Fruit fly (Drosophila melanogaster) whole organism, embryonic: ENCODE measurements around the gene sxe2.

Experiments
- Abd-B ChIP-seq: fragments of 200-800 bp; sonication (Bioruptor generic); optimal IDR thresholded peaks from 2 replicates; lab custom pipeline; 2018; ENCODE audit warnings: missing biosample characterization, mild to moderate bottlenecking, missing genetic modification characterization, moderate library complexity
- Aef1 ChIP-seq: fragments of 200-800 bp; sonication (Bioruptor generic); IDR thresholded peaks from 3 replicates; pipeline ENCODE4 v1.3.6; 2022; ENCODE audit warnings: missing biosample characterization, missing genetic modification characterization
- Atf3 ChIP-seq: fragments of 200-800 bp; sonication (Bioruptor generic); optimal IDR thresholded peaks from 3 replicates; lab custom pipeline; 2016; ENCODE audit warnings: missing biosample characterization, missing genetic modification characterization
- Bdp1 ChIP-seq: fragments of 200-800 bp; sonication (Bioruptor generic); optimal IDR thresholded peaks from 3 replicates; lab custom pipeline; 2016; ENCODE audit warnings: missing biosample characterization, missing genetic modification characterization
- CG10147 ChIP-seq: fragments of 200-800 bp; sonication (Bioruptor generic); optimal IDR thresholded peaks from 2 replicates; lab custom pipeline; 2019; ENCODE audit warnings: missing biosample characterization, mild to moderate bottlenecking, missing genetic modification characterization, moderate library complexity
- CG10366 ChIP-seq: fragments of 200-800 bp; sonication (Bioruptor generic); IDR thresholded peaks from 2 replicates; pipeline ENCODE4 v1.3.6; 2022; ENCODE audit warnings: missing biosample characterization, missing genetic modification characterization
- CG11093 ChIP-seq: fragments of 200-800 bp; sonication (Bioruptor generic); IDR thresholded peaks from 3 replicates; pipeline ENCODE4 v1.3.6; 2022; ENCODE audit warnings: missing biosample characterization, missing genetic modification characterization
- CG12071 ChIP-seq: fragments of 200-800 bp; sonication (Bioruptor generic); optimal IDR thresholded peaks from 3 replicates; lab custom pipeline; 2018; ENCODE audit warnings: missing biosample characterization, mild to moderate bottlenecking, missing genetic modification characterization
- CG13424 ChIP-seq: fragments of 200-800 bp; sonication (Bioruptor generic); optimal IDR thresholded peaks from 2 replicates; lab custom pipeline; 2019; ENCODE audit warnings: missing biosample characterization, mild to moderate bottlenecking, missing genetic modification characterization, moderate library complexity
- CG13624 ChIP-seq: fragments of 200-800 bp; sonication (Bioruptor generic); optimal IDR thresholded peaks from 2 replicates; lab custom pipeline; 2016; ENCODE audit warnings: missing biosample characterization, missing genetic modification characterization
- CG14441 ChIP-seq: fragments of 200-800 bp; sonication (Bioruptor generic); IDR thresholded peaks from 2 replicates; pipeline ENCODE4 v1.3.6; 2022; ENCODE audit warnings: missing biosample characterization, missing genetic modification characterization
- CG15514 ChIP-seq: fragments of 200-800 bp; sonication (Bioruptor generic); optimal IDR thresholded peaks from 3 replicates; lab custom pipeline; 2017; ENCODE audit warnings: missing biosample characterization, missing genetic modification characterization, mild to moderate bottlenecking, moderate library complexity, missing genetic modification reagents
- CG2202 ChIP-seq: fragments of 200-800 bp; sonication (Bioruptor generic); optimal IDR thresholded peaks from 2 replicates; lab custom pipeline; 2018; ENCODE audit warnings: missing biosample characterization, mild to moderate bottlenecking, missing genetic modification characterization
- CG31224 ChIP-seq: fragments of 200-800 bp; sonication (Bioruptor generic); IDR thresholded peaks from 2 replicates; pipeline ENCODE4 v1.3.6; 2022; ENCODE audit warnings: missing biosample characterization, missing genetic modification characterization
- CG31441 ChIP-seq: fragments of 200-800 bp; sonication (Bioruptor generic); IDR thresholded peaks from 2 replicates; pipeline ENCODE4 v1.3.6; 2022; ENCODE audit warnings: missing biosample characterization, missing genetic modification characterization
- CG32767 ChIP-seq: fragments of 200-800 bp; sonication (Bioruptor generic); IDR thresholded peaks from 2 replicates; pipeline ENCODE4 v1.3.6; 2022; ENCODE audit warnings: missing biosample characterization, missing genetic modification characterization
- CG33213 ChIP-seq: fragments of 200-800 bp; sonication (Bioruptor generic); optimal IDR thresholded peaks from 3 replicates; lab custom pipeline; 2016; ENCODE audit warnings: missing biosample characterization, missing genetic modification characterization
- CG3847 ChIP-seq: fragments of 200-800 bp; sonication (Bioruptor generic); IDR thresholded peaks from 2 replicates; pipeline ENCODE4 v1.3.6; 2022; ENCODE audit warnings: missing biosample characterization, missing genetic modification characterization
- CG42726 ChIP-seq: fragments of 200-800 bp; sonication (Bioruptor generic); IDR thresholded peaks from 2 replicates; pipeline ENCODE4 v1.3.6; 2022; ENCODE audit warnings: missing biosample characterization, missing genetic modification characterization; ENCODE audit not compliant: partially characterized antibody
- CG4282 ChIP-seq: fragments of 200-800 bp; sonication (Bioruptor generic); optimal IDR thresholded peaks from 2 replicates; lab custom pipeline; 2016; ENCODE audit warnings: missing biosample characterization, missing genetic modification characterization
- CG4820 ChIP-seq: fragments of 200-800 bp; sonication (Bioruptor generic); optimal IDR thresholded peaks from 3 replicates; lab custom pipeline; 2016; ENCODE audit warnings: missing biosample characterization, missing genetic modification characterization
- CG7839 ChIP-seq: fragments of 200-800 bp; sonication (Bioruptor generic); optimal IDR thresholded peaks from 3 replicates; lab custom pipeline; 2018; ENCODE audit warnings: missing biosample characterization, mild to moderate bottlenecking, missing genetic modification characterization, moderate library complexity
- CG8944 ChIP-seq: fragments of 200-800 bp; sonication (Bioruptor generic); optimal IDR thresholded peaks from 3 replicates; lab custom pipeline; 2016; ENCODE audit warnings: missing biosample characterization, missing genetic modification characterization
- CTCF ChIP-seq: fragments of 200-800 bp; sonication (Bioruptor generic); optimal IDR thresholded peaks from 2 replicates; lab custom pipeline; 2017; ENCODE audit warnings: missing biosample characterization, mild to moderate bottlenecking, missing genetic modification characterization, moderate library complexity
- CoRest ChIP-seq: fragments of 200-800 bp; sonication (Bioruptor generic); optimal IDR thresholded peaks from 3 replicates; lab custom pipeline; 2018; ENCODE audit warnings: missing biosample characterization, mild to moderate bottlenecking, missing genetic modification characterization, moderate library complexity
- D ChIP-seq, 2 experiments: fragments of 200-800 bp in 1 of 2; fragments of >200 bp in 1 of 2; sonication (Bioruptor generic) in 1 of 2; optimal IDR thresholded peaks; 2 replicates in 1 of 2; 3 replicates in 1 of 2; lab custom pipeline; 2017; ENCODE audit warnings: mild to moderate bottlenecking in 1 of 2, missing biosample characterization in 1 of 2, missing genetic modification characterization in 1 of 2, missing genetic modification reagents in 1 of 2
- Dad ChIP-seq: fragments of 200-800 bp; sonication (Bioruptor generic); optimal IDR thresholded peaks from 3 replicates; lab custom pipeline; 2016; ENCODE audit warnings: missing biosample characterization, missing genetic modification characterization
- Dip2 ChIP-seq: fragments of 200-800 bp; sonication (Bioruptor generic); IDR thresholded peaks from 2 replicates; pipeline ENCODE4 v1.3.6; 2022; ENCODE audit warnings: missing biosample characterization, missing genetic modification characterization
- Hey ChIP-seq: fragments of 200-800 bp; sonication (Bioruptor generic); optimal IDR thresholded peaks from 3 replicates; lab custom pipeline; 2018; ENCODE audit warnings: missing biosample characterization, mild to moderate bottlenecking, missing genetic modification characterization
- Lim3 ChIP-seq: fragments of 200-800 bp; sonication (Bioruptor generic); IDR thresholded peaks from 2 replicates; pipeline ENCODE4 v1.3.6; 2022; ENCODE audit warnings: missing biosample characterization, missing genetic modification characterization
- Lpt ChIP-seq: fragments of >200 bp; optimal IDR thresholded peaks from 2 replicates; lab custom pipeline; 2018; ENCODE audit warnings: missing biosample characterization, missing genetic modification characterization
- Rfx ChIP-seq: fragments of 200-800 bp; sonication (Bioruptor generic); IDR thresholded peaks from 2 replicates; pipeline ENCODE4 v1.3.6; 2022; ENCODE audit warnings: missing biosample characterization, missing genetic modification characterization
- ab ChIP-seq: fragments of 200-800 bp; sonication (Bioruptor generic); optimal IDR thresholded peaks from 2 replicates; lab custom pipeline; 2016; ENCODE audit warnings: missing biosample characterization, missing genetic modification characterization
- bcd ChIP-seq: fragments of 200-800 bp; sonication (Bioruptor generic); optimal IDR thresholded peaks from 2 replicates; lab custom pipeline; 2017; ENCODE audit warnings: missing biosample characterization, mild to moderate bottlenecking, missing genetic modification characterization
- cad ChIP-seq: fragments of >200 bp; optimal IDR thresholded peaks from 2 replicates; lab custom pipeline; 2017; ENCODE audit warnings: missing biosample characterization, missing genetic modification characterization
- chinmo ChIP-seq: fragments of 200-800 bp; sonication (Bioruptor generic); IDR thresholded peaks from 4 replicates; pipeline ENCODE4 v1.3.6; 2022; ENCODE audit warnings: missing biosample characterization, missing genetic modification characterization; ENCODE audit not compliant: partially characterized antibody
- chn ChIP-seq: fragments of 200-800 bp; sonication (Bioruptor generic); optimal IDR thresholded peaks from 2 replicates; lab custom pipeline; 2016; ENCODE audit warnings: missing biosample characterization, missing genetic modification characterization
- da ChIP-seq: fragments of 200-800 bp; sonication (Bioruptor generic); optimal IDR thresholded peaks from 2 replicates; lab custom pipeline; 2016; ENCODE audit warnings: missing biosample characterization, missing genetic modification characterization
- disco-r ChIP-seq: fragments of 200-800 bp; sonication (Bioruptor generic); optimal IDR thresholded peaks from 2 replicates; lab custom pipeline; 2016; ENCODE audit warnings: missing biosample characterization, missing genetic modification characterization
- dysf ChIP-seq: fragments of 200-800 bp; sonication (Bioruptor generic); IDR thresholded peaks from 3 replicates; pipeline ENCODE4 v1.3.6; 2022; ENCODE audit warnings: missing biosample characterization, missing genetic modification characterization
- emc ChIP-seq: fragments of 200-800 bp; sonication (Bioruptor generic); optimal IDR thresholded peaks from 2 replicates; lab custom pipeline; 2016; ENCODE audit warnings: missing biosample characterization, missing genetic modification characterization
- gcm ChIP-seq: fragments of 200-800 bp; sonication (Bioruptor generic); optimal IDR thresholded peaks from 2 replicates; lab custom pipeline; 2019; ENCODE audit warnings: missing biosample characterization, mild to moderate bottlenecking, missing genetic modification characterization, moderate library complexity
- jigr1 ChIP-seq: fragments of 200-800 bp; sonication (Bioruptor generic); IDR thresholded peaks from 3 replicates; pipeline ENCODE4 v1.3.6; 2022; ENCODE audit warnings: missing biosample characterization, missing genetic modification characterization
- luna ChIP-seq: fragments of 200-800 bp; sonication (Bioruptor generic); optimal IDR thresholded peaks from 2 replicates; lab custom pipeline; 2016; ENCODE audit warnings: missing biosample characterization, missing genetic modification characterization
- nerfin-1 ChIP-seq: fragments of 200-800 bp; sonication (Bioruptor generic); optimal IDR thresholded peaks from 3 replicates; lab custom pipeline; 2019; ENCODE audit warnings: missing biosample characterization, mild to moderate bottlenecking, missing genetic modification characterization, moderate library complexity
- nmo ChIP-seq: fragments of 200-800 bp; sonication (Bioruptor generic); optimal IDR thresholded peaks from 2 replicates; lab custom pipeline; 2018; ENCODE audit warnings: missing biosample characterization, mild to moderate bottlenecking, missing genetic modification characterization, moderate library complexity
- sens-2 ChIP-seq: fragments of 200-800 bp; sonication (Bioruptor generic); IDR thresholded peaks from 2 replicates; pipeline ENCODE4 v1.3.6; 2022; ENCODE audit warnings: missing biosample characterization, missing genetic modification characterization
- tll ChIP-seq, 2 experiments: fragments of 200-800 bp in 1 of 2; fragments of >200 bp in 1 of 2; sonication (Bioruptor generic) in 1 of 2; optimal IDR thresholded peaks; 2 replicates each; lab custom pipeline; 2017 to 2019; ENCODE audit warnings: missing biosample characterization in 2 of 2, missing genetic modification characterization in 2 of 2, mild to moderate bottlenecking in 1 of 2, moderate library complexity in 1 of 2
- vvl ChIP-seq: fragments of 200-800 bp; sonication (Bioruptor generic); IDR thresholded peaks from 2 replicates; pipeline ENCODE4 v1.3.6; 2022; ENCODE audit warnings: missing biosample characterization, missing genetic modification characterization

Gene sxe2

dm6 chr3R:16098333-16099267, 14.9 kb downstream of the sxe2 start, which contains the start of the genes Mhcl and Akt (continued):
- TF ChIP-seq tll (GFP tag; optimal IDR thresholded peaks at IDR 0.05; lab: Kevin White, UChicago) (no peak), jigr1 (no peak), Hey (no peak), CoRest (peak; percentile 52), CG33213 (GFP tag; lab: Kevin White, UChicago) (no peak), da (GFP tag; lab: Kevin White, UChicago) (no peak), CG32767 (GFP tag; lab: Robert Waterston, UW) (no peak), vvl (no peak; the same call in 1 of the 2 replicates), CTCF (GFP tag; lab: Kevin White, UChicago) (peak; percentile 26), cad (GFP tag; lab: Kevin White, UChicago) (no peak), Bdp1 (GFP tag; lab: Kevin White, UChicago) (no peak), nerfin-1 (no peak), CG13424 (tag; lab: Kevin White, UChicago) (peak; percentile 11), gcm (GFP tag; lab: Kevin White, UChicago) (no peak), CG4282 (no peak), dysf (GFP tag; lab: Robert Waterston, UW) (no peak), nmo (peak; percentile 55), CG10147 (GFP tag; lab: Kevin White, UChicago) (no peak), Lim3 (GFP tag; lab: Robert Waterston, UW) (no peak), Abd-B (peak; percentile 47), disco-r (no peak), chn (GFP tag; lab: Kevin White, UChicago) (no peak), Lpt (GFP tag; lab: Kevin White, UChicago) (no peak), CG15514 (GFP tag; lab: Kevin White, UChicago) (peak; percentile 98), bcd (no peak), CG31441 (GFP tag; lab: Robert Waterston, UW) (no peak; the same call in 1 of the 2 replicates), CG2202 (tag; lab: Kevin White, UChicago) (no peak), Rfx (GFP tag; lab: Robert Waterston, UW) (no peak; the same call in 1 of the 2 replicates), D (optimal IDR thresholded peaks at IDR 0.05; lab: Kevin White, UChicago) (no peak), D (GFP tag; optimal IDR thresholded peaks at IDR 0.05; lab: Kevin White, UChicago) (no peak), Dad (GFP tag; lab: Kevin White, UChicago) (no peak), Aef1 (GFP tag; lab: Robert Waterston, UW) (no peak), CG10366 (GFP tag; lab: Robert Waterston, UW) (peak; percentile 20; the same call in 1 of the 2 replicates), CG13624 (no peak), CG11093 (GFP tag; lab: Robert Waterston, UW) (0 out of 3 replicates have a peak, but pooled peaks have one; percentile 40), ab (no peak), sens-2 (GFP tag; lab: Robert Waterston, UW) (no peak), CG4820 (GFP tag; lab: Kevin White, UChicago) (no peak), CG12071 (no peak), emc (GFP tag; lab: Kevin White, UChicago) (no peak), luna (GFP tag; lab: Kevin White, UChicago) (no peak), chinmo (peak; percentile 76; the same call in 1 of the 4 replicates), CG7839 (tag; lab: Kevin White, UChicago) (no peak), CG31224 (GFP tag; lab: Robert Waterston, UW) (no peak), CG3847 (GFP tag; lab: Robert Waterston, UW) (peak; percentile 33; the same call in 1 of the 2 replicates), CG14441 (GFP tag; lab: Robert Waterston, UW) (no peak), Atf3 (GFP tag; lab: Kevin White, UChicago) (no peak), Dip2 (GFP tag; lab: Robert Waterston, UW) (no peak), CG42726 (GFP tag; lab: Robert Waterston, UW) (0 out of 2 replicates have a peak, but pooled peaks have one; percentile 28), CG8944 (GFP tag; lab: Kevin White, UChicago) (no peak)
